Worm (Caenorhabditis elegans) whole organism, early embryonic: ENCODE data around the gene AH6.3.

ENCODE experiments used
- B0310.2 ChIP-seq: sonication (generic microtip); optimal IDR thresholded peaks from 2 replicates; lab custom pipeline; 2016; ENCODE audit warnings: mild to moderate bottlenecking, missing genetic modification characterization, missing compliant biosample characterization
- ama-1 ChIP-seq: fragments of 150-350 bp; optimal IDR thresholded peaks from 2 replicates; lab custom pipeline; 2014
- ceh-36 ChIP-seq: sonication (generic microtip); optimal IDR thresholded peaks from 2 replicates; lab custom pipeline; 2016; ENCODE audit warnings: missing genetic modification characterization, inconsistent platforms, missing compliant biosample characterization
- pes-1 ChIP-seq: fragments of 200-800 bp; sonication (Bioruptor generic); IDR thresholded peaks from 2 replicates; pipeline ENCODE4 v1.3.6; 2022; ENCODE audit warnings: missing genetic modification reagents, missing genetic modification characterization, missing compliant biosample characterization
- tra-4 ChIP-seq: sonication (generic microtip); optimal IDR thresholded peaks from 2 replicates; lab custom pipeline; 2017; ENCODE audit warnings: missing genetic modification characterization, missing compliant biosample characterization

DNA sequence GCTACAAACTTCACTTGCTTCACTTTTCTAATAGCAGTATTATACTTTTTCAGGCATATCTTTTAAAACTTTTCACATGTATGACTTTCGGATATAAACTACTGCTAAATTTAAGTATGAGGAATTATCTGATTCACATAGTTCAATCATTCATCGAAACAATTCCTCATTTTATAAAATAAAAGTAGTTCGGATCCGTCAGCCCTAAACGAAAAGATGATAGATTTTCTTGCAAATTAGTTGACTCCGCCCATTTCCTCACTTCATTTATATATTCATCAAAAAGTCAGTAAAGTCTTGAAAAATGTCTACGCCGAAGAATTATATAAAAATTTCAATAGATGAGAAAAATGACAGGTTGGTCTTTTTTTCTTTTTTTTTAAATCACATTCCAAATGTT, 41.3 kb upstream of the AH6.3 start, which contains the start of gene chil-27:
- TF ChIP-seq ama-1 (lab: Kevin White, UChicago), result no peak
- TF ChIP-seq B0310.2 (tag; lab: Kevin White, UChicago), result no peak
- TF ChIP-seq pes-1 (GFP tag; lab: Robert Waterston, UW), result no peak
- TF ChIP-seq ceh-36 (tag; lab: Kevin White, UChicago), result no peak
- TF ChIP-seq tra-4 (tag; lab: Kevin White, UChicago), result no peak
